Worm (Caenorhabditis elegans) whole organism, L1 larva: ENCODE measurements around the gene prx-1.
A peak's percentile ranks its signal among the peaks of the same experiment; 100 is the strongest.

Source experiments
- C16A3.4 ChIP-seq: fragments of 150-350 bp; optimal IDR thresholded peaks from 2 replicates; lab custom pipeline; 2014; ENCODE audit warnings: missing biosample characterization, missing genetic modification characterization
- C34B4.2 ChIP-seq: sonication (generic microtip); optimal IDR thresholded peaks from 2 replicates; lab custom pipeline; 2017; ENCODE audit warnings: mild to moderate bottlenecking, missing genetic modification characterization, missing compliant biosample characterization
- Y116A8C.19 ChIP-seq: sonication (generic microtip); optimal IDR thresholded peaks from 2 replicates; lab custom pipeline; 2016; ENCODE audit warnings: missing compliant biosample characterization, missing genetic modification characterization, borderline replicate concordance
- alr-1 ChIP-seq: fragments of 200-800 bp; sonication (Bioruptor generic); optimal IDR thresholded peaks from 2 replicates; lab custom pipeline; 2018; ENCODE audit warnings: borderline replicate concordance, mild to moderate bottlenecking, missing genetic modification characterization, missing compliant biosample characterization
- blmp-1 ChIP-seq: fragments of 150-350 bp; optimal IDR thresholded peaks from 2 replicates; lab custom pipeline; 2014; ENCODE audit warnings: missing biosample characterization, missing genetic modification characterization
- ceh-63 ChIP-seq: fragments of 200-800 bp; sonication (Bioruptor generic); optimal IDR thresholded peaks from 2 replicates; lab custom pipeline; 2018; ENCODE audit warnings: mild to moderate bottlenecking, missing genetic modification characterization, missing compliant biosample characterization
- ceh-8 ChIP-seq: fragments of 200-800 bp; sonication (Bioruptor generic); optimal IDR thresholded peaks from 2 replicates; lab custom pipeline; 2018; ENCODE audit warnings: mild to moderate bottlenecking, missing genetic modification characterization, moderate library complexity, missing compliant biosample characterization
- ceh-82 ChIP-seq, 3 experiments: fragments of 150-350 bp in 1 of 3; sonication (generic microtip) in 2 of 3; optimal IDR thresholded peaks; 2 replicates each; lab custom pipeline; 2014 to 2017; ENCODE audit warnings: missing biosample characterization in 3 of 3, missing genetic modification characterization in 3 of 3
- ceh-88 ChIP-seq: fragments of 200-800 bp; sonication (Bioruptor generic); IDR thresholded peaks from 2 replicates; pipeline ENCODE4 v1.3.6; 2022; ENCODE audit warnings: missing genetic modification characterization, missing compliant biosample characterization
- ceh-90 ChIP-seq: sonication (generic microtip); optimal IDR thresholded peaks from 2 replicates; lab custom pipeline; 2016; ENCODE audit warnings: missing genetic modification characterization, missing compliant biosample characterization
- ces-1 ChIP-seq: fragments of 150-350 bp; optimal IDR thresholded peaks from 2 replicates; lab custom pipeline; 2014; ENCODE audit warnings: missing biosample characterization, missing genetic modification reagents, missing genetic modification characterization
- dsc-1 ChIP-seq: sonication (generic microtip); optimal IDR thresholded peaks from 2 replicates; lab custom pipeline; 2016; ENCODE audit warnings: mild to moderate bottlenecking, missing genetic modification characterization, missing compliant biosample characterization
- efl-1 ChIP-seq, 4 experiments: fragments of 150-350 bp; optimal IDR thresholded peaks in 3 of 4; peaks in 1 of 4; 1 replicate in 1 of 4; 2 replicates in 3 of 4; lab custom pipeline; 2014; ENCODE audit warnings: missing biosample characterization in 2 of 4, missing genetic modification characterization in 2 of 4, missing genetic modification reagents in 2 of 4
- efl-3 ChIP-seq: fragments of 200-800 bp; sonication (Bioruptor generic); optimal IDR thresholded peaks from 2 replicates; lab custom pipeline; 2018; ENCODE audit warnings: mild to moderate bottlenecking, missing genetic modification characterization, missing compliant biosample characterization
- egl-13 ChIP-seq: sonication (generic microtip); optimal IDR thresholded peaks from 2 replicates; lab custom pipeline; 2016; ENCODE audit warnings: missing genotype, missing genetic modification reagents, missing genetic modification characterization, missing compliant biosample characterization
- ets-5 ChIP-seq: fragments of 200-800 bp; sonication (Bioruptor generic); IDR thresholded peaks from 2 replicates; pipeline ENCODE4 v1.3.6; 2022; ENCODE audit warnings: missing genetic modification characterization, missing compliant biosample characterization
- fkh-4 ChIP-seq: sonication (generic microtip); optimal IDR thresholded peaks from 2 replicates; lab custom pipeline; 2016; ENCODE audit warnings: missing compliant biosample characterization, missing genetic modification characterization, borderline replicate concordance
- fkh-8 ChIP-seq: sonication (generic microtip); optimal IDR thresholded peaks from 2 replicates; lab custom pipeline; 2016; ENCODE audit warnings: mild to moderate bottlenecking, missing genetic modification characterization, missing compliant biosample characterization
- fos-1 ChIP-seq: fragments of 150-350 bp; optimal IDR thresholded peaks from 2 replicates; lab custom pipeline; 2014; ENCODE audit warnings: missing biosample characterization, missing genetic modification characterization
- grh-1 ChIP-seq: fragments of 200-800 bp; sonication (Bioruptor generic); IDR thresholded peaks from 2 replicates; pipeline ENCODE4 v1.3.6; 2022; ENCODE audit warnings: missing genetic modification reagents, missing genetic modification characterization, missing compliant biosample characterization
- hpl-2 ChIP-seq: fragments of 150-350 bp; optimal IDR thresholded peaks from 2 replicates; lab custom pipeline; 2014; ENCODE audit warnings: missing biosample characterization, missing genetic modification reagents, missing genetic modification characterization
- irx-1 ChIP-seq: sonication (generic microtip); optimal IDR thresholded peaks from 2 replicates; lab custom pipeline; 2016; ENCODE audit warnings: missing genetic modification characterization, missing compliant biosample characterization
- lin-14 ChIP-seq: fragments of 200-800 bp; sonication (Bioruptor generic); optimal IDR thresholded peaks from 2 replicates; lab custom pipeline; 2018; ENCODE audit warnings: mild to moderate bottlenecking, missing genetic modification characterization, moderate library complexity, missing compliant biosample characterization
- lin-39 ChIP-seq: fragments of 150-350 bp; optimal IDR thresholded peaks from 2 replicates; lab custom pipeline; 2014; ENCODE audit warnings: missing biosample characterization, missing genetic modification reagents, missing genetic modification characterization
- lsy-2 ChIP-seq, 2 experiments: fragments of 150-350 bp; optimal IDR thresholded peaks; 2 replicates each; lab custom pipeline; 2014; ENCODE audit warnings: missing biosample characterization in 2 of 2, missing genetic modification characterization in 2 of 2
- mef-2 ChIP-seq: fragments of 150-350 bp; optimal IDR thresholded peaks from 2 replicates; lab custom pipeline; 2014; ENCODE audit warnings: missing biosample characterization, missing genetic modification characterization
- mep-1 ChIP-seq: fragments of 150-350 bp; optimal IDR thresholded peaks from 2 replicates; lab custom pipeline; 2014; ENCODE audit warnings: missing biosample characterization, missing genetic modification characterization
- nhr-11 ChIP-seq: fragments of 150-350 bp; optimal IDR thresholded peaks from 2 replicates; lab custom pipeline; 2014; ENCODE audit warnings: missing biosample characterization, missing genetic modification characterization
- nhr-20 ChIP-seq: sonication (generic microtip); optimal IDR thresholded peaks from 2 replicates; lab custom pipeline; 2016; ENCODE audit warnings: mild to moderate bottlenecking, missing genetic modification characterization, missing compliant biosample characterization
- nhr-71 ChIP-seq: sonication (generic microtip); optimal IDR thresholded peaks from 2 replicates; lab custom pipeline; 2016; ENCODE audit warnings: mild to moderate bottlenecking, missing genetic modification characterization, moderate library complexity, missing compliant biosample characterization
- nhr-77 ChIP-seq: fragments of 150-350 bp; optimal IDR thresholded peaks from 2 replicates; lab custom pipeline; 2014; ENCODE audit warnings: missing biosample characterization, missing genetic modification characterization
- nhr-84 ChIP-seq: sonication (generic microtip); optimal IDR thresholded peaks from 2 replicates; lab custom pipeline; 2017; ENCODE audit warnings: missing biosample characterization, missing genetic modification characterization
- pag-3 ChIP-seq: sonication (generic microtip); optimal IDR thresholded peaks from 2 replicates; lab custom pipeline; 2017; ENCODE audit warnings: missing genetic modification characterization, mild to moderate bottlenecking, missing compliant biosample characterization, antibody characterized with exemption, borderline replicate concordance; ENCODE audit not compliant: insufficient read depth
- pqm-1 ChIP-seq: sonication (generic microtip); optimal IDR thresholded peaks from 3 replicates; lab custom pipeline; 2017; ENCODE audit warnings: missing biosample characterization, missing genetic modification characterization
- rnt-1 ChIP-seq: sonication (generic microtip); optimal IDR thresholded peaks from 2 replicates; lab custom pipeline; 2016; ENCODE audit warnings: mild to moderate bottlenecking, missing genetic modification characterization, moderate library complexity, missing compliant biosample characterization
- snpc-4 ChIP-seq: fragments of 150-350 bp; optimal IDR thresholded peaks from 2 replicates; lab custom pipeline; 2014; ENCODE audit warnings: missing biosample characterization, missing genetic modification characterization
- snu-23 ChIP-seq: sonication (generic microtip); optimal IDR thresholded peaks from 2 replicates; lab custom pipeline; 2016; ENCODE audit warnings: missing genetic modification characterization, missing compliant biosample characterization
- sup-37 ChIP-seq: fragments of 200-800 bp; sonication (Bioruptor generic); optimal IDR thresholded peaks from 2 replicates; lab custom pipeline; 2018; ENCODE audit warnings: mild to moderate bottlenecking, missing genetic modification characterization, missing compliant biosample characterization
- swsn-7 ChIP-seq: sonication (generic microtip); optimal IDR thresholded peaks from 2 replicates; lab custom pipeline; 2016; ENCODE audit warnings: missing genetic modification characterization, missing compliant biosample characterization
- tbx-2 ChIP-seq: sonication (generic microtip); optimal IDR thresholded peaks from 2 replicates; lab custom pipeline; 2016; ENCODE audit warnings: missing genetic modification characterization, missing compliant biosample characterization
- unc-30 ChIP-seq: sonication (generic microtip); optimal IDR thresholded peaks from 2 replicates; lab custom pipeline; 2017; ENCODE audit warnings: missing biosample characterization, missing genetic modification characterization
- vab-15 ChIP-seq: sonication (generic microtip); optimal IDR thresholded peaks from 2 replicates; lab custom pipeline; 2017; ENCODE audit warnings: missing genotype, mild to moderate bottlenecking, missing genetic modification characterization, missing compliant biosample characterization
- zag-1 ChIP-seq: fragments of 150-350 bp; optimal IDR thresholded peaks from 2 replicates; lab custom pipeline; 2014; ENCODE audit warnings: missing biosample characterization, missing genetic modification characterization
- zip-4 ChIP-seq: fragments of 200-800 bp; sonication (Bioruptor generic); optimal IDR thresholded peaks from 2 replicates; lab custom pipeline; 2018; ENCODE audit warnings: mild to moderate bottlenecking, missing genetic modification characterization, moderate library complexity, missing compliant biosample characterization

The prx-1 gene

ce11 chrX:14289993-14290392 is 23.7 kb upstream of the prx-1 start:
- TF ChIP-seq efl-1 (optimal IDR thresholded peaks at IDR 0.05; lab: Kevin White, UChicago) (no peak), efl-1 (GFP tag; optimal IDR thresholded peaks at IDR 0.05 in 1 of 2; lab: Kevin White, UChicago) (no peak), ets-5 (GFP tag; lab: Robert Waterston, UW) (no peak), zag-1 (tag; lab: Kevin White, UChicago) (no peak), unc-30 (tag; lab: Kevin White, UChicago) (no peak), dsc-1 (tag; lab: Kevin White, UChicago) (no peak), hpl-2 (GFP tag; lab: Kevin White, UChicago) (no peak), nhr-77 (tag; lab: Kevin White, UChicago) (no peak), irx-1 (tag; lab: Kevin White, UChicago) (no peak)

- TF ChIP-seq lin-39 (tag; lab: Kevin White, UChicago): no peak
- TF ChIP-seq zip-4 (GFP tag; lab: Kevin White, UChicago): no peak
- no peak for TF ChIP-seq ceh-63 (GFP tag; lab: Kevin White, UChicago)
- no peak for TF ChIP-seq egl-13 (tag; lab: Kevin White, UChicago)
- peak; percentile 71 for TF ChIP-seq nhr-71 (tag; lab: Kevin White, UChicago)
- peak; percentile 64 for TF ChIP-seq lin-14 (GFP tag; lab: Kevin White, UChicago)
- TF ChIP-seq lsy-2 (tag; optimal IDR thresholded peaks at IDR 0.05; lab: Kevin White, UChicago): peak in 1 of 2 experiments; percentile 14
- TF ChIP-seq nhr-20: peak; percentile 24
- TF ChIP-seq snu-23 (GFP tag; lab: Kevin White, UChicago): peak; percentile 43
- peak; percentile 1 for TF ChIP-seq swsn-7
- TF ChIP-seq dsc-1 (tag; lab: Kevin White, UChicago): peak; percentile 39
- TF ChIP-seq rnt-1 (tag; lab: Kevin White, UChicago): peak; percentile 36
- TF ChIP-seq pag-3 (tag; lab: Kevin White, UChicago): peak; percentile 55
- TF ChIP-seq, all 84 proteins: peak for 9
Measured at ce11 chrX:14292632-14293031, 21.1 kb upstream of the prx-1 start.

DNA sequence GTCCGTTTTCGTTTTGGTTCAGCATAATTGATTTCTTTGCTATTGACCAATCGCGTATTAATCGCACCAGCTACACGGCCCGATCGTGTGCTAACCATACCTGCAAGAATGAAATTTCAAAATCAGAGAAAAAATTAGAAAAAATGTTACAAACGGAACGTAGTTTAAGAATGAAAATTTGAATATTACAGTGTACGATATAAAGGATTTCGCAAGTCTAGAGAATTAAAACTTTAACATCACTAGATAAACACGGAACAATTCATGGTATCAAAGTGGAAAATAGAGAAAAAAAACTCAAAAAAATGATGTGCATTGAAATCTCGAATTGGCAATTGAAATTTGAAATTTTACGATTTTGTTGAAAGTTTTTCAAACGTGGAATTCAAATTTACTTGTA is 17.2 kb upstream of the prx-1 start, which contains the start of gene madd-3:
madd-3 (minus strand) TSS at position 101 of the 400 bp plus-strand sequence.
- TF ChIP-seq egl-13 (tag; lab: Kevin White, UChicago) (no peak), C16A3.4 (no peak), sup-37 (GFP tag; lab: Kevin White, UChicago) (no peak), Y116A8C.19 (tag; lab: Kevin White, UChicago) (no peak), mep-1 (tag; lab: Kevin White, UChicago) (no peak), efl-3 (no peak), ces-1 (no peak), lin-39 (tag; lab: Kevin White, UChicago) (no peak), ceh-82 (tag; optimal IDR thresholded peaks at IDR 0.05; lab: Kevin White, UChicago) (no peak), unc-30 (tag; lab: Kevin White, UChicago) (no peak), fkh-8 (tag; lab: Kevin White, UChicago) (no peak), pqm-1 (tag; lab: Kevin White, UChicago) (no peak), dsc-1 (tag; lab: Kevin White, UChicago) (no peak), nhr-84 (tag; lab: Kevin White, UChicago) (no peak), nhr-11 (tag; lab: Kevin White, UChicago) (no peak), lin-14 (GFP tag; lab: Kevin White, UChicago) (no peak), tbx-2 (tag; lab: Kevin White, UChicago) (no peak), snpc-4 (no peak)

ce11 chrX:14297209-14297608 is 16.5 kb upstream of the prx-1 start:
- TF ChIP-seq zag-1 (tag; lab: Kevin White, UChicago): no peak
- TF ChIP-seq ceh-88: no peak
- TF ChIP-seq lsy-2 (tag; optimal IDR thresholded peaks at IDR 0.05; lab: Kevin White, UChicago): peak; percentile 60 to 72
- 0 out of 2 replicates have a peak, but pooled peaks have one; percentile 28 for TF ChIP-seq grh-1 (GFP tag; lab: Robert Waterston, UW)
- no peak for TF ChIP-seq lin-39 (tag; lab: Kevin White, UChicago)
- TF ChIP-seq pqm-1 (tag; lab: Kevin White, UChicago): no peak
- peak; percentile 88 for TF ChIP-seq nhr-71 (tag; lab: Kevin White, UChicago)
- TF ChIP-seq C34B4.2: no peak
- TF ChIP-seq ceh-8 (GFP tag; lab: Kevin White, UChicago): peak; percentile 54
- peak; percentile 77 for TF ChIP-seq fkh-8 (tag; lab: Kevin White, UChicago)
- TF ChIP-seq mef-2 (tag; lab: Kevin White, UChicago): no peak
- no peak for TF ChIP-seq ceh-63 (GFP tag; lab: Kevin White, UChicago)
- no peak for TF ChIP-seq snpc-4
- TF ChIP-seq fkh-4 (tag; lab: Kevin White, UChicago): peak; percentile 27
- TF ChIP-seq alr-1 (tag; lab: Kevin White, UChicago): no peak
- TF ChIP-seq vab-15: no peak
- TF ChIP-seq snu-23 (GFP tag; lab: Kevin White, UChicago): peak; percentile 87
- no peak for TF ChIP-seq unc-30 (tag; lab: Kevin White, UChicago)
- peak; percentile 56 for TF ChIP-seq fos-1
- no peak for TF ChIP-seq blmp-1 (tag; lab: Kevin White, UChicago)
- no peak for TF ChIP-seq Y116A8C.19 (tag; lab: Kevin White, UChicago)
- no peak for TF ChIP-seq ceh-90 (tag; lab: Kevin White, UChicago)
